Worm (Caenorhabditis elegans) whole organism, midembryonic: ENCODE measurements around the gene clec-217.

Source experiments
- T22C8.4 ChIP-seq: fragments of 200-800 bp; sonication (Bioruptor generic); IDR thresholded peaks from 2 replicates; pipeline ENCODE4 v1.3.6; 2022; ENCODE audit warnings: missing genetic modification characterization, missing compliant biosample characterization
- cog-1 ChIP-seq: sonication (generic microtip); optimal IDR thresholded peaks from 2 replicates; lab custom pipeline; 2016; ENCODE audit warnings: missing genetic modification characterization, missing compliant biosample characterization
- flt-1 ChIP-seq: fragments of 200-800 bp; sonication (Bioruptor generic); IDR thresholded peaks from 2 replicates; pipeline ENCODE4 v1.3.6; 2022; ENCODE audit warnings: missing genetic modification characterization, missing compliant biosample characterization
- klf-2 ChIP-seq: fragments of 200-800 bp; sonication (Bioruptor generic); conservative IDR thresholded peaks from 2 replicates; pipeline ENCODE4 v1.3.6; 2022; ENCODE audit warnings: missing genetic modification reagents, missing genetic modification characterization, missing compliant biosample characterization
- med-1 ChIP-seq: sonication (generic microtip); optimal IDR thresholded peaks from 2 replicates; lab custom pipeline; 2017; ENCODE audit warnings: missing genetic modification characterization, mild to moderate bottlenecking, missing compliant biosample characterization, antibody characterized with exemption, missing genetic modification reagents; ENCODE audit not compliant: insufficient read depth
- ref-1 ChIP-seq: fragments of 200-800 bp; sonication (Bioruptor generic); conservative IDR thresholded peaks from 2 replicates; pipeline ENCODE4 v1.3.6; 2022; ENCODE audit warnings: missing genetic modification reagents, missing genetic modification characterization, missing compliant biosample characterization
- tab-1 ChIP-seq: fragments of 200-800 bp; sonication (Bioruptor generic); IDR thresholded peaks from 2 replicates; pipeline ENCODE4 v1.3.6; 2022; ENCODE audit warnings: missing genetic modification characterization, missing compliant biosample characterization
- ztf-23 ChIP-seq: fragments of 200-800 bp; sonication (Bioruptor generic); IDR thresholded peaks from 2 replicates; pipeline ENCODE4 v1.3.6; 2022; ENCODE audit warnings: missing genetic modification reagents, missing genetic modification characterization, missing compliant biosample characterization
- ztf-29 ChIP-seq: fragments of 200-800 bp; sonication (Bioruptor generic); IDR thresholded peaks from 2 replicates; pipeline ENCODE4 v1.3.6; 2022; ENCODE audit warnings: missing genetic modification reagents, missing genetic modification characterization, missing compliant biosample characterization

Gene clec-217

DNA sequence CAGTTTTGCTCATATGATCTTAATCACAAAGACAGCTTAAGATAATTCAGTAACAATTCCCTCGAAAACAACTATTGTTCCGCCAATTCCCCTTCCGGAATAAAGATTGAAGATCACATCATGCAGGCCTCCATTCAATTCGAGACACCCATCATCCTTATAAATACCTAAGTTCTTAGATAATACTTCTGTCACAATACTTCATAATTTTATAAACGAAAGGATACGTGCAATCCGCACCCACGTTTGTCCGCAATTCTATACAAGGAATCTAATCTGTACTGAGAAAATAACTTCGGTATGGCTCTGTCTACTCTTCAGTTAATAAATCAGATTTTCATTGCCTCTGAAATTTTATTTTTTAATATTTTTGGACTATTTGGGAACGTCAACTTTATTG, 30.0 kb downstream of the clec-217 start, which contains the start of gene srsx-5:
srsx-5 (plus strand) TSS at position 301 of the 400 bp plus-strand sequence.
- TF ChIP-seq ztf-23 (GFP tag; lab: Robert Waterston, UW) (no peak), cog-1 (tag; lab: Kevin White, UChicago) (no peak), T22C8.4 (GFP tag; lab: Robert Waterston, UW) (no peak), ztf-29 (no peak), med-1 (GFP tag; lab: Kevin White, UChicago) (no peak), ref-1 (no peak), tab-1 (GFP tag; lab: Robert Waterston, UW) (no peak), flt-1 (no peak), klf-2 (GFP tag; lab: Robert Waterston, UW) (no peak)

DNA sequence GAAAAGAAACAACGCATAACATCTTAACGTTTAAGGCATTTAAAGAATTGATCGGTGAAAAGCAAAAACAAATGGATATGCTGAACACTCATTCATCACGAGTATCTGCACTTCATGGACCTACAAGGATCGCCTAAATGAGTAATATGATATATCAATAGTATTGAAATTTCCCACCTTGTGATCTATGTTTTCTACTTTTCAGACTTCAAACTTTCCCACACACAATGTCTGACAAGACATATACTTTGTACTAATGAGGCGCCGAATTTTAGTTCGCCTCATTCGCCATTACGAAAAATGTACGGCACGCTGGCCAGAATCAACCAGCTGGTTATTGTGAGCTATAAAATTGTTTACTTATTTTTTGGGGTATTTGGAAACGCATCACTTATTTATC, 31.9 kb downstream of the clec-217 start, which contains the start of gene srsx-6:
srsx-6 (plus strand) TSS at position 301 of the 400 bp plus-strand sequence.
- TF ChIP-seq med-1 (GFP tag; lab: Kevin White, UChicago) (no peak), flt-1 (no peak), cog-1 (tag; lab: Kevin White, UChicago) (no peak), ztf-29 (no peak), ztf-23 (GFP tag; lab: Robert Waterston, UW) (no peak), klf-2 (GFP tag; lab: Robert Waterston, UW) (no peak), tab-1 (GFP tag; lab: Robert Waterston, UW) (no peak), ref-1 (no peak), T22C8.4 (GFP tag; lab: Robert Waterston, UW) (no peak)

DNA sequence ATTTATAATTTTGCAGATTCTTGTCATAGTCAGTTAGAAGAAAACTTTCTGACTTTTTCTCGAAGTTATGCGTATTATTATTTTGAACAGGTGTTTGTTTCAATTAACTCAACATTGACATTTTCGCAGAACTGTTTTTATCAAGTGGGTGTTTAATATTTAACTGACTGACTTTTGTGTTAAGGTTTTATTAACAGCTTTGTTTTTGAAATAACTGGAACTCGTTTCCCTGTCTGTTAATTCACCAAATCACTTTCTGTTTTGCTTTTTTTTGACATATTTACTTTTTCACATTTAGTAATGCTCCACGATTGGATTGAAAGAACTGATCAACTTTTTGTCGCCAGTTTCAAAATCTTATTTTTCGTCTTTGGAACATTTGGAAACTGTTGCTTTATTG, 33.2 kb downstream of the clec-217 start, which contains the start of gene srsx-7:
srsx-7 (plus strand) TSS at position 301 of the 400 bp plus-strand sequence.
- TF ChIP-seq cog-1 (tag; lab: Kevin White, UChicago) (no peak), ref-1 (no peak), klf-2 (GFP tag; lab: Robert Waterston, UW) (no peak), flt-1 (no peak), T22C8.4 (GFP tag; lab: Robert Waterston, UW) (no peak), tab-1 (GFP tag; lab: Robert Waterston, UW) (no peak)

DNA sequence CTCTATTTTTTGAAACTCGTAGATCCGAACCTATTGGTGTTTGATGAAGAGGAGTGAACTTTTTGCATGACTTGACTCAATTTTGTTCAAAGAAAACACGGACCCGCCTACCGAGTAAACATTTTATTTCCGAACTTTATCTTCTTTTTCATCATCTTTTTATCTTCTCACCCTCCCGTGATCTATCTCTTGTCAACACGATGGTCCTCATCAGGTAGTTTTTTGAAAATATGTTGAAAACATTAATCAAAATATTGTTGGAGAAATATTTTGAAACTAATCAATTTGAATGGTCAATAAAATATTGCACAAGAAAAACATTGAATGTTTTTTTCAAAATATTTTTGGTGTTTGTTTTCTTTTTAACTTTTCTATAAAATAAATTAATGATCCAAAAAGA, 50.2 kb downstream of the clec-217 start:
- no peak for TF ChIP-seq ztf-29
